Fruit fly (Drosophila melanogaster): ENCODE measurements around the gene Alg13.

Gene Alg13

dm6 chr3R:29138407-29138806 is at the start of gene Alg13, which contains the start of gene superdeath:
Gene Alg13, minus strand, starts transcription at chr3R:29138573.
Gene superdeath, plus strand, starts transcription at chr3R:29138662.
- no peak for TF ChIP-seq HLH106 (tag; optimal IDR thresholded peaks at IDR 0.05)
- peak; percentile 26 for TF ChIP-seq Myc (optimal IDR thresholded peaks at IDR 0.05)
- no peak for TF ChIP-seq OdsH (GFP tag; optimal IDR thresholded peaks at IDR 0.05)
- no peak for TF ChIP-seq CG32264 (GFP tag; optimal IDR thresholded peaks at IDR 0.05)

DNA sequence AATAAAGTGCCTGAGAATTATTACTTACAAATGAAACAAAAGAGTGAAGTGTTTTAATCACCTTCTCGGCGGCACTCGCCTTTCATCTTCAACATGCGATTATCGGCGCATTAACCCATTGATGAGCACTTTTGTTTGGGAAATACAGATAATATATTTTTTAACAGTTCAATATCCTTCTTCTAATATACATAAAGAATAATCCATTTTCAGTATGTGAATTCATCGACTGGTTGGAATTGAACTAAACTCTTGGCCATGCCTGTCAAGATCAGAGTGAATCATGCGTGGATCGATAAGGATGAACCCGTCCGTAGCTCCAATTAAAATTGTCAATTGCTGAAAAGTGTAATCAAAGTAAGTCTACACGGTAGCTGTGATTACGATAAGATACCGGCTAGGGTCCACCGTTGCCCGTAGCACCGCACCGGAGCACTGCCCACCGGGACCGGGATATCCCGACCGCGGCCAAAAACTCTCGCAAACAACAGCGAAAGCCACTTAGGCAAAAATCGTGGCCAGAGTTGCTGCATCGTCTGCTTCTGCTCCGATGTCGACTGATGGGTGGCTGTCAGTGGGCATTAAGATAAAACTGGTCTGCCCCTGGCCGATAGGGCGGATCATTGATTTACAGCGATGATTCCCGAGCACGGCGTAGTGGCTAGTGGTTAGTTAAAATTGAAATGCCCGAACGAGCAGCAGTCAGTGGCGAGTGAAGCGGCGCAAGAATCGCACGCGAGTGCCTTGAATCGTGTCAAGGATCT is 26.7 kb upstream of the Alg13 start, which contains the start of gene CG11898:
Gene CG11898, plus strand, starts transcription at position 714 of the 764 bp plus-strand sequence.
- TF ChIP-seq psq (GFP tag; optimal IDR thresholded peaks at IDR 0.05) = peak; percentile 16
- TF ChIP-seq br (GFP tag; optimal IDR thresholded peaks at IDR 0.05) = peak; percentile 67
- TF ChIP-seq CrebA (GFP tag; optimal IDR thresholded peaks at IDR 0.05; ENCODE audit: borderline replicate concordance) = no peak
- TF ChIP-seq usp (GFP tag; optimal IDR thresholded peaks at IDR 0.05) = no peak
- no peak for TF ChIP-seq sv (GFP tag; optimal IDR thresholded peaks at IDR 0.05)
- TF ChIP-seq Hr78 (GFP tag; optimal IDR thresholded peaks at IDR 0.05) = no peak
- TF ChIP-seq ey (GFP tag; optimal IDR thresholded peaks at IDR 0.05) = peak; percentile 54
- no peak for TF ChIP-seq tai (GFP tag; optimal IDR thresholded peaks at IDR 0.05)
- TF ChIP-seq fru (GFP tag; optimal IDR thresholded peaks at IDR 0.05) = peak; percentile 77
- TF ChIP-seq lola (GFP tag; optimal IDR thresholded peaks at IDR 0.05) = no peak
- TF ChIP-seq foxo (GFP tag; optimal IDR thresholded peaks at IDR 0.05) = peak in 1 of 2 experiments; percentile 62
- TF ChIP-seq HLH106 (tag; optimal IDR thresholded peaks at IDR 0.05) = peak; percentile 40
- no peak for TF ChIP-seq woc (GFP tag; optimal IDR thresholded peaks at IDR 0.05)
- no peak for TF ChIP-seq Jra (GFP tag; optimal IDR thresholded peaks at IDR 0.05)
- TF ChIP-seq dsf (GFP tag; optimal IDR thresholded peaks at IDR 0.05; ENCODE audit: borderline replicate concordance) = no peak
- no peak for TF ChIP-seq GATAd (GFP tag; optimal IDR thresholded peaks at IDR 0.05)
- TF ChIP-seq CG9705 (GFP tag; optimal IDR thresholded peaks at IDR 0.05) = no peak
- TF ChIP-seq OdsH (GFP tag; optimal IDR thresholded peaks at IDR 0.05) = peak; percentile 35
- TF ChIP-seq Vsx2 (GFP tag; optimal IDR thresholded peaks at IDR 0.05; ENCODE audit: partially characterized antibody) = no peak
- peak; percentile 64 for TF ChIP-seq rgr (GFP tag; optimal IDR thresholded peaks at IDR 0.05)
- peak; percentile 78 for TF ChIP-seq h (GFP tag; optimal IDR thresholded peaks at IDR 0.05)
- TF ChIP-seq CG32264 (GFP tag; optimal IDR thresholded peaks at IDR 0.05) = no peak
- TF ChIP-seq Sp1 (GFP tag; optimal IDR thresholded peaks at IDR 0.05) = no peak
- no peak for TF ChIP-seq N (GFP tag; optimal IDR thresholded peaks at IDR 0.05)

dm6 chr3R:29159620-29160019 is 21.2 kb upstream of the Alg13 start:
- TF ChIP-seq Dif (GFP tag; optimal IDR thresholded peaks at IDR 0.05; ENCODE audit: partially characterized antibody) (no peak), sage (GFP tag; optimal IDR thresholded peaks at IDR 0.05) (no peak), sv (GFP tag; optimal IDR thresholded peaks at IDR 0.05) (no peak), lola (GFP tag; optimal IDR thresholded peaks at IDR 0.05) (no peak), Rel (GFP tag; optimal IDR thresholded peaks at IDR 0.05) (no peak), Rel (tag; optimal IDR thresholded peaks at IDR 0.05) (peak; percentile 85)

- TF ChIP-seq jim (GFP tag; optimal IDR thresholded peaks at IDR 0.05) (no peak), Hnf4 (GFP tag; optimal IDR thresholded peaks at IDR 0.05) (no peak), N (GFP tag; optimal IDR thresholded peaks at IDR 0.05) (no peak), Dfd (GFP tag; optimal IDR thresholded peaks at IDR 0.05) (no peak), woc (GFP tag; optimal IDR thresholded peaks at IDR 0.05) (no peak), Hr78 (GFP tag; optimal IDR thresholded peaks at IDR 0.05) (no peak), dl (GFP tag; optimal IDR thresholded peaks at IDR 0.05; ENCODE audit: insufficient read depth in 1 of 2, partially characterized antibody in 2 of 2) (no peak), Jra (GFP tag; optimal IDR thresholded peaks at IDR 0.05) (no peak), sv (GFP tag; optimal IDR thresholded peaks at IDR 0.05) (no peak), pan (optimal IDR thresholded peaks at IDR 0.05) (no peak), CG32264 (GFP tag; optimal IDR thresholded peaks at IDR 0.05) (no peak), br (GFP tag; optimal IDR thresholded peaks at IDR 0.05) (no peak), dsf (GFP tag; optimal IDR thresholded peaks at IDR 0.05; ENCODE audit: borderline replicate concordance) (no peak)
Measured at dm6 chr3R:29158721-29159120, 20.3 kb upstream of the Alg13 start.

All from whole organism, wandering third instar larva.